Worm (Caenorhabditis elegans) whole organism, early embryonic: Measurements from ENCODE around the gene imb-2.

Experiments
- F13C5.2 ChIP-seq: sonication (generic microtip); optimal IDR thresholded peaks from 2 replicates; lab custom pipeline; 2017; ENCODE audit warnings: mild to moderate bottlenecking, missing genetic modification characterization, inconsistent platforms, missing compliant biosample characterization
- aly-1 ChIP-seq: sonication (generic microtip); optimal IDR thresholded peaks from 2 replicates; lab custom pipeline; 2016; ENCODE audit warnings: missing genetic modification characterization, missing compliant biosample characterization
- ama-1 ChIP-seq: fragments of 150-350 bp; optimal IDR thresholded peaks from 2 replicates; lab custom pipeline; 2014
- ceh-13 ChIP-seq: fragments of 200-800 bp; sonication (Bioruptor generic); optimal IDR thresholded peaks from 2 replicates; lab custom pipeline; 2018; ENCODE audit warnings: mild to moderate bottlenecking, missing genetic modification characterization, missing compliant biosample characterization
- flt-1 ChIP-seq: fragments of 200-800 bp; sonication (Bioruptor generic); IDR thresholded peaks from 2 replicates; pipeline ENCODE4 v1.3.6; 2022; ENCODE audit warnings: missing genetic modification characterization, missing compliant biosample characterization
- hmbx-1 ChIP-seq: sonication (generic microtip); optimal IDR thresholded peaks from 2 replicates; lab custom pipeline; 2016; ENCODE audit warnings: mild to moderate bottlenecking, missing genetic modification characterization, missing compliant biosample characterization
- hmg-4 ChIP-seq: fragments of 200-800 bp; sonication (Bioruptor generic); optimal IDR thresholded peaks from 2 replicates; lab custom pipeline; 2018; ENCODE audit warnings: mild to moderate bottlenecking, missing genetic modification characterization, missing compliant biosample characterization
- hnd-1 ChIP-seq: sonication (generic microtip); optimal IDR thresholded peaks from 2 replicates; lab custom pipeline; 2016; ENCODE audit warnings: missing genetic modification characterization, missing compliant biosample characterization
- pes-1 ChIP-seq: fragments of 200-800 bp; sonication (Bioruptor generic); IDR thresholded peaks from 2 replicates; pipeline ENCODE4 v1.3.6; 2022; ENCODE audit warnings: missing genetic modification reagents, missing genetic modification characterization, missing compliant biosample characterization
- sea-1 ChIP-seq: fragments of 200-800 bp; sonication (Bioruptor generic); conservative IDR thresholded peaks from 2 replicates; pipeline ENCODE4 v1.3.6; 2022; ENCODE audit warnings: missing genetic modification characterization, missing compliant biosample characterization
- tbx-11 ChIP-seq: fragments of 200-800 bp; sonication (Bioruptor generic); IDR thresholded peaks from 2 replicates; pipeline ENCODE4 v1.3.6; 2022; ENCODE audit warnings: missing genetic modification characterization, missing compliant biosample characterization
- tra-4 ChIP-seq: sonication (generic microtip); optimal IDR thresholded peaks from 2 replicates; lab custom pipeline; 2017; ENCODE audit warnings: missing genetic modification characterization, missing compliant biosample characterization

DNA sequence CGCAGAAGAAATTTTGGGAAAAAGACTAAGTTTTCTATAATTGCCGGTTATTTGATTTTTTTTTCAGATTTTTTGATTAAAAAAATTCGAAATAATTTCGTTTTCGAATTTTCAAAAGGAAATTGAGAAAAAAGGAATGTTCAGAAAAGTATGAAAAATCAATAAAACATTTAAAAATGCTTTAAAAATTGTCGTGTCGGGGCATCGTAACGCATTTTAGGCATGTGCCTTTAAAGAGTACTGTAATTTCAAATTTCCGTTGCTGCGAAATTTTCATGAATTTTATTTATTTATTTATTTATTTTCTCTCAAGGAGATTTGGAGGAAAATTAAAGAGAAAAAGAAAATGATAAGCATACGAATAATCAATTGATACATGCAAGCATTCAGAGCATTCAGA, 48.2 kb downstream of the imb-2 start:
- TF ChIP-seq ama-1 (lab: Kevin White, UChicago), result no peak
- no peak for TF ChIP-seq pes-1 (GFP tag; lab: Robert Waterston, UW)
- TF ChIP-seq hmbx-1 (tag; lab: Kevin White, UChicago), result no peak
- TF ChIP-seq sea-1 (GFP tag; lab: Robert Waterston, UW), result no peak
- TF ChIP-seq ceh-13 (GFP tag; lab: Kevin White, UChicago), result no peak
- no peak for TF ChIP-seq aly-1
- TF ChIP-seq F13C5.2 (tag; lab: Kevin White, UChicago), result no peak
- TF ChIP-seq hmg-4 (GFP tag; lab: Kevin White, UChicago), result no peak
- TF ChIP-seq flt-1 (GFP tag; lab: Robert Waterston, UW), result no peak
- no peak for TF ChIP-seq tra-4
- TF ChIP-seq tbx-11 (GFP tag; lab: Robert Waterston, UW), result no peak
- TF ChIP-seq hnd-1 (tag; lab: Kevin White, UChicago), result no peak
